Worm (Caenorhabditis elegans): Measurements from ENCODE around the gene aakg-5.

- TF ChIP-seq ceh-82 (tag; optimal IDR thresholded peaks at IDR 0.05) (no peak), unc-62 (GFP tag; optimal IDR thresholded peaks at IDR 0.05) (no peak), snpc-4 (tag; optimal IDR thresholded peaks at IDR 0.05) (no peak), lsy-2 (tag; optimal IDR thresholded peaks at IDR 0.05) (no peak), elt-1 (tag; optimal IDR thresholded peaks at IDR 0.05) (no peak)
Observed at ce11 chrII:9934570-9934969, 40.4 kb downstream of the aakg-5 start.

Measured in whole organism, L2 larva.